Fruit fly (Drosophila melanogaster): ENCODE data around the gene CG13476.

CG13476 gene

DNA sequence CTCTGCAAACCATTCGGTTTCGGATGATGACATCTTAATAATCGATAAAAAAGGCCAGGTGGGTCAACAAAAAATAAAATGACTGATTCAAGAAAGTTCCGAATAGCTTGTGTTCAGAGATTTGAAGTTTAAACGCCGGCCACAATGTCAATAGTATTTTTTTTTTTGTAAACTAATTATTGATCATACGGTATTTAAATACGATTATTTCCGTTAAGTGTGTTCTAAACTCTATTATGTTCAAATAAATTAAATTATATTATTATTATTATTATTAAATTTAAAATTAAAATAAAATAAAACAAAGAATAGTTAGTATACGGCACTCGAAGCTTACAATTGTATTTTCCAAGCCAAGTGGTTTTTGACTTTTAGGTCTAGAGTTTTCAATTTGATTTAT, 28.2 kb downstream of the CG13476 start, which contains the start of gene CG13471:
TSS of gene CG13471 (minus strand) at position 101 of the 400 bp plus-strand sequence.
- TF ChIP-seq CG8478 (optimal IDR thresholded peaks at IDR 0.05) = no peak

DNA sequence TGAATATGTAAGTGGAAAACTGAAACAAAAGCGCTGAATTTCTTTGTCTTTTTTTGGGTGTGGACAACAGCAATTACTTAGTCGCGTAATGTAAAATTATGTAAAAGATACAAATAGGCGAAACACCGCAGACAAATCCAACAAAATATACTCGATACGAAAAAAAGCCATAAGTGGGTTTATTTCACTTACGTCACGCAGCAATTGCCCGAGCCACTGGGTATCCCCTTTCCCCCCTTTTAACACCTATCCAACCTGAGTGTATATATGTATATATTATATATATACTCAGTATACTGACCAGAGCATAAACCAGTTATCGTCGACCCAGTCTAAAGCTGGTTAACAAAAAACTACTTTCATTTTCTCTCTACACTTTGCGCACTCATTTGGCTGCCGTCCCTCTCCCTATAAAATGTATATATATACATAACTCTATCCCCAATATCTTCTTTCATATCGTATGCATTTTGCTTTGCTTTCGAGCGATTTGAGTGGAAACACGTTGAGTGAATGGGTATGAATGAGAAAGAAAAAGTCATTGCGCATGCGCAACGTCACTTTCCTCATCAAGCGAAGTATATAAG, 37.9 kb downstream of the CG13476 start:
- TF ChIP-seq psq (optimal IDR thresholded peaks at IDR 0.05) (no peak), pan (optimal IDR thresholded peaks at IDR 0.05) (no peak), Dll (optimal IDR thresholded peaks at IDR 0.05) (no peak), CG8478 (optimal IDR thresholded peaks at IDR 0.05) (no peak), EcR (GFP tag; optimal IDR thresholded peaks at IDR 0.05) (no peak), usp (GFP tag; optimal IDR thresholded peaks at IDR 0.05) (no peak)

DNA sequence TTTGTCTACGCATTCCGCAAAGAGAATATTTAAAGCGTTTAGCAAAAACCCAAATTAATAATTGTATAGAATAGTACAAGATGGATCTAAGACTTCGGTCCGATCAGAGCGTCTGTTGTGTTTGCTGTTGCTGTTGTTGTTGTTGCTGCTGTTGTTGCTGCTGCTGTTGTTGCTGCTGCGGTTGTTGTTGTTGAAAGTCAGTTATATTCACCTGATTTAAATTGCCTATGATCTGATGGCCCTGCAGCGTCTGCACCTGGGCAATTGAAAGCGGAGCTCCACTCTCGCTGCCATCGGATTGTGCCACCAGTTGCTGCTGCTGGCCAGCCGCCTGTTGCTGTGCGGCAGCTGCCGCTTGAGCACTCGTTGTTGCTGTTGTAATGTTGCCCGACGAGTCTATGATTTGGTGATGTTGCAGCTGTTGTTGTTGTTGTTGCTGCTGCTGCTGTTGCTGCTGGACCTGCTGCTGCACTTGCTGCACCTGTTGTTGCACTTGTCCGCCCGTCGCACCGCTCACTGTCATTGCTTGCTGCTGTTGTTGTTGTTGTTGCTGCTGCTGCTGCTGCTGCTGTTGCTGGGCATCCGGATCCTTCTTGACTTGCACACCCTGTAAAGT, 45.9 kb downstream of the CG13476 start:
- no peak for TF ChIP-seq Dll (optimal IDR thresholded peaks at IDR 0.05)
- TF ChIP-seq EcR (GFP tag; optimal IDR thresholded peaks at IDR 0.05) = no peak
- TF ChIP-seq CG8478 (optimal IDR thresholded peaks at IDR 0.05) = no peak
- TF ChIP-seq psq (optimal IDR thresholded peaks at IDR 0.05) = no peak
- no peak for TF ChIP-seq usp (GFP tag; optimal IDR thresholded peaks at IDR 0.05)
- TF ChIP-seq pan (optimal IDR thresholded peaks at IDR 0.05) = no peak

DNA sequence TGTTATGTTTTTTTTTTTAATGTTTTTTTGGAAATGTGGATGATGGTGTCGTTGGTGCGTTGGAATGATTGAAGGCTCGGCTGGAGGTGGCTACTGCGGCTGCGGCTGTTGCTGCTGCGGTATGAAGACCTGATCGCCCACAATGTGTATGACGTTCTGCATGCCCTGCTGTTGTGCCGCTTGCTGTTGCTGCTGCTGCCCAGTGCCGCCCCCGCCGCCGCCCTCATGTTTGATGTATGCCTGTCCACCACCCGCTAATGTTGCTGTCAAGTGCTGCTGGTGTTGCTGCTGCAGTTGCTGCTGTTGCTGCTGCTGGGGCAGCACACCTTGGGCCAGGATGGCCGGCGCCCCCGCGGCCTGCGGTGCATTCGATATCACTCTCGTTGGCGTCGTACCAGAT, 47.6 kb downstream of the CG13476 start:
- TF ChIP-seq EcR (GFP tag; optimal IDR thresholded peaks at IDR 0.05) = no peak
- TF ChIP-seq Dll (optimal IDR thresholded peaks at IDR 0.05) = no peak
- no peak for TF ChIP-seq usp (GFP tag; optimal IDR thresholded peaks at IDR 0.05)
- no peak for TF ChIP-seq CG8478 (optimal IDR thresholded peaks at IDR 0.05)
- no peak for TF ChIP-seq psq (optimal IDR thresholded peaks at IDR 0.05)
- TF ChIP-seq pan (optimal IDR thresholded peaks at IDR 0.05) = no peak

DNA sequence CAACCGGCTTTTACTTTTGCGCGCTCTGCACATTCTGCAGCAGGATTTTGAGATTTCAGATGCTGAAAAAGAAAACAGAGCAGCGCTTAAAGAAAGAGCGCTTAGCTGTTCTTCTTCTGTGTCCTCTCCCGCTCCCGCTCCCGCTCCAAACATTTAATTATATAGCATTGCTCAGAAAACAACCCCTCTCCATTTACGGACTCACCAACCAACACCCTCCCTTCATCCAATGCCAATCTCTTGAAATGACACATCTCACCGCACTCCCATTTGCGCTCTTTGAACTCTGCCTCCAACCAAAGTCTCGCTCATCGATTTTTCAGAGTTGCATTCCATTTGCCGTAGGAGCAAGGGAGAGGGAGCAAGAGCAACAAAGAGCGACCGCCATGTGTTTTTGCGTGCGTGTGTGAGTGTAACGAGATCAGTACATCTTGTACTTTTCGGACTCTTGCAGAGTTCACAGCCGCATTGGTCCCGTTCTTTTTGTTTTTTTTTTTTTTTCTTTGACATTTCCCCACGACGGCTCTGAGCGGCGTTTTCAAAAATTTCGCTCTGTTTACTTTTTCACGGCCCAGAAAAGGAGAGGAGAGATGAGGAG, 49.9 kb downstream of the CG13476 start:
- no peak for TF ChIP-seq CG8478 (optimal IDR thresholded peaks at IDR 0.05)
- no peak for TF ChIP-seq pan (optimal IDR thresholded peaks at IDR 0.05)
- TF ChIP-seq Dll (optimal IDR thresholded peaks at IDR 0.05) = peak; percentile 99

Data from whole organism.